Worm (Caenorhabditis elegans) whole organism, L3 larva: Measurements from ENCODE around the gene Y116A8C.19.
A peak's percentile ranks its signal among the peaks of the same experiment; 100 is the strongest.

Experiments used
- R02D3.7 ChIP-seq: fragments of 150-350 bp; optimal IDR thresholded peaks from 2 replicates; lab custom pipeline; 2014; ENCODE audit warnings: missing biosample characterization, missing genetic modification characterization
- ZK546.5 ChIP-seq: sonication (generic microtip); optimal IDR thresholded peaks from 2 replicates; lab custom pipeline; 2017; ENCODE audit warnings: missing biosample characterization, missing genetic modification characterization
- aly-2 ChIP-seq: fragments of 150-350 bp; optimal IDR thresholded peaks from 2 replicates; lab custom pipeline; 2014; ENCODE audit warnings: missing biosample characterization, missing genetic modification characterization
- ama-1 ChIP-seq: fragments of 150-350 bp; optimal IDR thresholded peaks from 2 replicates; lab custom pipeline; 2018
- ceh-28 ChIP-seq: fragments of 150-350 bp; optimal IDR thresholded peaks from 2 replicates; lab custom pipeline; 2014; ENCODE audit warnings: missing biosample characterization, missing genetic modification reagents, missing genetic modification characterization
- ceh-82 ChIP-seq: fragments of 150-350 bp; optimal IDR thresholded peaks from 2 replicates; lab custom pipeline; 2014; ENCODE audit warnings: missing biosample characterization, missing genetic modification characterization
- ceh-9 ChIP-seq: sonication (generic microtip); optimal IDR thresholded peaks from 2 replicates; lab custom pipeline; 2018; ENCODE audit warnings: missing biosample characterization, missing genetic modification characterization
- daf-12 ChIP-seq: fragments of 150-350 bp; optimal IDR thresholded peaks from 2 replicates; lab custom pipeline; 2014; ENCODE audit warnings: missing biosample characterization, missing genetic modification reagents, missing genetic modification characterization
- egl-27 ChIP-seq: sonication (generic microtip); optimal IDR thresholded peaks from 4 replicates; lab custom pipeline; 2017; ENCODE audit warnings: missing biosample characterization, missing genetic modification reagents, missing genetic modification characterization
- egl-5 ChIP-seq: fragments of 150-350 bp; optimal IDR thresholded peaks from 2 replicates; lab custom pipeline; 2017; ENCODE audit warnings: missing biosample characterization, missing genetic modification reagents, missing genetic modification characterization, inconsistent platforms
- elt-1 ChIP-seq: fragments of 150-350 bp; optimal IDR thresholded peaks from 2 replicates; lab custom pipeline; 2014; ENCODE audit warnings: missing biosample characterization, missing genetic modification characterization
- elt-2 ChIP-seq: sonication (generic microtip); optimal IDR thresholded peaks from 2 replicates; lab custom pipeline; 2016; ENCODE audit warnings: missing genetic modification reagents, mild to moderate bottlenecking, missing genetic modification characterization, missing compliant biosample characterization
- elt-3 ChIP-seq, 3 experiments: fragments of 150-350 bp in 1 of 3; sonication (generic microtip) in 2 of 3; optimal IDR thresholded peaks; 2 replicates in 2 of 3; 4 replicates in 1 of 3; lab custom pipeline; 2014 to 2017; ENCODE audit warnings: missing biosample characterization in 3 of 3, missing genetic modification characterization in 3 of 3
- fkh-10 ChIP-seq: sonication (generic microtip); optimal IDR thresholded peaks from 2 replicates; lab custom pipeline; 2017; ENCODE audit warnings: missing biosample characterization, missing genetic modification reagents, missing genetic modification characterization
- hmg-11 ChIP-seq: sonication (generic microtip); optimal IDR thresholded peaks from 2 replicates; lab custom pipeline; 2016; ENCODE audit warnings: missing genetic modification characterization, missing compliant biosample characterization
- jun-1 ChIP-seq: fragments of 150-350 bp; optimal IDR thresholded peaks from 2 replicates; lab custom pipeline; 2014; ENCODE audit warnings: missing biosample characterization, missing genetic modification reagents, missing genetic modification characterization
- lin-15B ChIP-seq: fragments of 150-350 bp; optimal IDR thresholded peaks from 2 replicates; lab custom pipeline; 2014; ENCODE audit warnings: missing biosample characterization, missing genetic modification characterization
- lin-39 ChIP-seq: fragments of 150-350 bp; optimal IDR thresholded peaks from 2 replicates; lab custom pipeline; 2018; ENCODE audit warnings: missing biosample characterization, missing genetic modification reagents, missing genetic modification characterization
- lsy-12 ChIP-seq: sonication (generic microtip); optimal IDR thresholded peaks from 2 replicates; lab custom pipeline; 2016; ENCODE audit warnings: mild to moderate bottlenecking, missing genetic modification characterization, missing compliant biosample characterization
- mdl-1 ChIP-seq: fragments of 150-350 bp; optimal IDR thresholded peaks from 2 replicates; lab custom pipeline; 2014; ENCODE audit warnings: missing biosample characterization, missing genetic modification characterization
- mml-1 ChIP-seq: fragments of 150-350 bp; sonication (generic microtip); optimal IDR thresholded peaks from 3 replicates; lab custom pipeline; 2014; ENCODE audit warnings: missing biosample characterization, missing genetic modification characterization
- nfya-1 ChIP-seq: sonication (generic microtip); optimal IDR thresholded peaks from 2 replicates; lab custom pipeline; 2017; ENCODE audit warnings: missing genetic modification characterization, mild to moderate bottlenecking, missing compliant biosample characterization, antibody characterized with exemption, moderate library complexity; ENCODE audit not compliant: insufficient read depth
- nhr-11 ChIP-seq: fragments of 150-350 bp; optimal IDR thresholded peaks from 2 replicates; lab custom pipeline; 2014; ENCODE audit warnings: missing biosample characterization, missing genetic modification characterization
- nhr-12 ChIP-seq: fragments of 150-350 bp; optimal IDR thresholded peaks from 2 replicates; lab custom pipeline; 2014; ENCODE audit warnings: missing biosample characterization, missing genetic modification characterization
- nhr-23 ChIP-seq: fragments of 150-350 bp; optimal IDR thresholded peaks from 2 replicates; lab custom pipeline; 2014; ENCODE audit warnings: missing biosample characterization, missing genetic modification reagents, missing genetic modification characterization
- nhr-237 ChIP-seq: fragments of 150-350 bp; optimal IDR thresholded peaks from 2 replicates; lab custom pipeline; 2014; ENCODE audit warnings: missing biosample characterization, missing genetic modification characterization
- nhr-25 ChIP-seq: sonication (generic microtip); optimal IDR thresholded peaks from 2 replicates; lab custom pipeline; 2017; ENCODE audit warnings: missing biosample characterization, missing genetic modification characterization
- nhr-28 ChIP-seq: fragments of 150-350 bp; optimal IDR thresholded peaks from 2 replicates; lab custom pipeline; 2014; ENCODE audit warnings: missing biosample characterization, missing genetic modification characterization
- nhr-43 ChIP-seq: sonication (generic microtip); optimal IDR thresholded peaks from 2 replicates; lab custom pipeline; 2016; ENCODE audit warnings: mild to moderate bottlenecking, missing genetic modification characterization, missing compliant biosample characterization; ENCODE audit not compliant: poor library complexity, severe bottlenecking
- nhr-76 ChIP-seq: fragments of 150-350 bp; sonication (generic microtip); optimal IDR thresholded peaks from 5 replicates; lab custom pipeline; 2014; ENCODE audit warnings: missing biosample characterization, missing genetic modification characterization
- nhr-77 ChIP-seq: fragments of 150-350 bp; optimal IDR thresholded peaks from 2 replicates; lab custom pipeline; 2014; ENCODE audit warnings: missing biosample characterization, missing genetic modification characterization
- pha-4 ChIP-seq: fragments of 150-350 bp; optimal IDR thresholded peaks from 2 replicates; lab custom pipeline; 2014; ENCODE audit warnings: missing biosample characterization, missing genetic modification reagents, missing genetic modification characterization
- pqm-1 ChIP-seq: fragments of 150-350 bp; optimal IDR thresholded peaks from 2 replicates; lab custom pipeline; 2017; ENCODE audit warnings: missing biosample characterization, missing genetic modification characterization, inconsistent platforms
- snpc-4 ChIP-seq: fragments of 150-350 bp; optimal IDR thresholded peaks from 2 replicates; lab custom pipeline; 2014; ENCODE audit warnings: missing biosample characterization, missing genetic modification characterization
- tbx-2 ChIP-seq: sonication (generic microtip); optimal IDR thresholded peaks from 2 replicates; lab custom pipeline; 2016; ENCODE audit warnings: mild to moderate bottlenecking, missing genetic modification characterization, missing compliant biosample characterization
- unc-39 ChIP-seq: sonication (generic microtip); optimal IDR thresholded peaks from 4 replicates; lab custom pipeline; 2017; ENCODE audit warnings: missing biosample characterization, missing genetic modification characterization
- unc-62 ChIP-seq: fragments of 150-350 bp; sonication (generic microtip); optimal IDR thresholded peaks from 4 replicates; lab custom pipeline; 2014; ENCODE audit warnings: missing biosample characterization, missing genetic modification reagents, missing genetic modification characterization
- zag-1 ChIP-seq: fragments of 150-350 bp; optimal IDR thresholded peaks from 2 replicates; lab custom pipeline; 2014; ENCODE audit warnings: missing biosample characterization, missing genetic modification characterization
- ztf-11 ChIP-seq: fragments of 150-350 bp; optimal IDR thresholded peaks from 2 replicates; lab custom pipeline; 2014; ENCODE audit warnings: missing biosample characterization, missing genetic modification characterization
- ztf-4 ChIP-seq: fragments of 150-350 bp; optimal IDR thresholded peaks from 2 replicates; lab custom pipeline; 2014; ENCODE audit warnings: missing biosample characterization, missing genetic modification characterization

Y116A8C.19 gene

ce11 chrIV:17039545-17039944 lies at the start of gene Y116A8C.19:
Gene Y116A8C.19 (minus strand): TSS chrIV:17039645.
- TF ChIP-seq daf-12 (tag; lab: Kevin White, UChicago), result no peak
- TF ChIP-seq snpc-4 (tag; lab: Kevin White, UChicago), result no peak
- no peak for TF ChIP-seq aly-2 (tag; lab: Kevin White, UChicago)
- no peak for TF ChIP-seq nhr-43 (tag; lab: Kevin White, UChicago)

ce11 chrIV:17088849-17089248 lies 49.4 kb upstream of the Y116A8C.19 start, which contains the start of gene Y116A8C.43:
Gene Y116A8C.43 (plus strand): TSS chrIV:17088851.
- TF ChIP-seq nhr-12 (tag; lab: Kevin White, UChicago) (no peak), tbx-2 (tag; lab: Kevin White, UChicago) (no peak), jun-1 (no peak), ceh-28 (tag; lab: Kevin White, UChicago) (no peak), egl-5 (tag; lab: Kevin White, UChicago) (no peak), lin-39 (tag; lab: Kevin White, UChicago) (no peak), ceh-9 (tag; lab: Kevin White, UChicago) (no peak), ztf-4 (tag; lab: Kevin White, UChicago) (no peak), mdl-1 (tag; lab: Kevin White, UChicago) (no peak), nfya-1 (tag; lab: Kevin White, UChicago) (no peak), nhr-23 (no peak), aly-2 (tag; lab: Kevin White, UChicago) (no peak), unc-39 (tag; lab: Kevin White, UChicago) (no peak), nhr-76 (no peak), ZK546.5 (tag; lab: Kevin White, UChicago) (no peak), zag-1 (no peak), snpc-4 (tag; lab: Kevin White, UChicago) (no peak), ceh-82 (no peak), R02D3.7 (no peak), elt-1 (tag; lab: Kevin White, UChicago) (no peak), daf-12 (tag; lab: Kevin White, UChicago) (no peak), nhr-237 (tag; lab: Kevin White, UChicago) (no peak), pha-4 (tag; lab: Kevin White, UChicago) (peak; percentile 3), nhr-43 (tag; lab: Kevin White, UChicago) (peak; percentile 4), elt-2 (tag; lab: Kevin White, UChicago) (peak; percentile 7), ama-1 (peak; percentile 13), unc-62 (GFP tag; lab: Kevin White, UChicago) (no peak), ztf-11 (tag; lab: Kevin White, UChicago) (no peak), pqm-1 (tag; lab: Kevin White, UChicago) (no peak), egl-27 (tag; lab: Kevin White, UChicago) (no peak), nhr-11 (tag; lab: Kevin White, UChicago) (no peak), mml-1 (tag; lab: Kevin White, UChicago) (no peak), nhr-77 (no peak), nhr-28 (tag; lab: Kevin White, UChicago) (no peak)

- TF ChIP-seq elt-3 (tag; optimal IDR thresholded peaks at IDR 0.05; lab: Kevin White, UChicago) (no peak), nfya-1 (tag; lab: Kevin White, UChicago) (peak; percentile 77), lin-15B (tag; lab: Kevin White, UChicago) (peak; percentile 91), fkh-10 (GFP tag; lab: Kevin White, UChicago) (peak; percentile 19), nhr-25 (tag; lab: Kevin White, UChicago) (peak; percentile 41), egl-5 (tag; lab: Kevin White, UChicago) (no peak), R02D3.7 (peak; percentile 29), pha-4 (tag; lab: Kevin White, UChicago) (peak; percentile 85), ztf-4 (tag; lab: Kevin White, UChicago) (no peak), nhr-77 (no peak), ceh-28 (tag; lab: Kevin White, UChicago) (peak; percentile 22), elt-2 (tag; lab: Kevin White, UChicago) (peak; percentile 52), nhr-11 (tag; lab: Kevin White, UChicago) (no peak), lsy-12 (tag; lab: Kevin White, UChicago) (peak; percentile 56), nhr-23 (peak; percentile 73), pqm-1 (tag; lab: Kevin White, UChicago) (peak; percentile 1), snpc-4 (tag; lab: Kevin White, UChicago) (peak; percentile 43), lin-39 (tag; lab: Kevin White, UChicago) (peak; percentile 55), hmg-11 (tag; lab: Kevin White, UChicago) (peak; percentile 82)
Observed at ce11 chrIV:17087384-17088099, 48.1 kb upstream of the Y116A8C.19 start, which contains the start of the genes snx-13 and snr-1. Gene snx-13 (minus strand): TSS chrIV:17087438. Gene snr-1 (plus strand): TSS chrIV:17088049.
